Worm (Caenorhabditis elegans): ENCODE data around the gene F56A8.8.

Gene F56A8.8

DNA sequence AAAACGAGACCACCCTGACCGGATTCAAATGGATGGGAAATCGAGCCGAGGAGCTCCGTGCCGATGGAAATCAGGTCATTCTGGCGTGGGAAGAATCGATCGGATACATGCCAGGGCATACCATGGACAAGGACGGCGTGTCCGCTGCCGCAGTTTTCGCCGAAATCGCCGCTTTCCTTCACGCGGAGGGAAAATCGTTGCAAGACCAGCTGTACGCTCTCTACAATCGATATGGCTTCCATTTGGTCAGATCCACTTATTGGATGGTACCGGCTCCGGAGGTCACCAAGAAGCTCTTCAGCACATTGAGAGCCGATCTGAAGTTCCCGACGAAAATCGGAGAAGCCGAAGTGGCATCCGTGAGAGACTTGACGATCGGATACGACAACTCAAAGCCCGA, 16.5 kb downstream of the F56A8.8 start:
- TF ChIP-seq ceh-30 (tag; optimal IDR thresholded peaks at IDR 0.05), result no peak

DNA sequence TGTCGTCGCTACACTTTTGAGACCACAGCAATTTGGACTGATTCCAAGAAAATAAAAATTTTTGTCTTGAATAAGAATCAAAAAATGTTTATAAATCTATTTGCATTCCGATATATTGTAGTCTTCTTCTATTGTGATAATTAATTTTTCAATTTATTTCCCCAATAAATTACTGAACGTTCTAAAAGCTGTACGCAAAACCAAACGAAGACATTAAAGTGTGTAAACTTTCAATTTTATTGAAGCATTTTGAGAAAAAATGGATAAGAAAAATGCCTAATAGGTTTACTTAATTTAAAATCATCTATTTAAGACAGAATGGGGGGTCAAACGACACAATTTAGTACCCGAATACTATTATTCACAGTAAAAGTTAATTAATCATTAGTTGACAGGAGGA, 17.1 kb downstream of the F56A8.8 start:
- TF ChIP-seq pax-1 (tag; optimal IDR thresholded peaks at IDR 0.05) (no peak), unc-42 (tag; optimal IDR thresholded peaks at IDR 0.05) (no peak), ceh-9 (tag; optimal IDR thresholded peaks at IDR 0.05) (no peak), K09A11.1 (tag; optimal IDR thresholded peaks at IDR 0.05; ENCODE audit: insufficient read depth) (no peak), nfya-1 (tag; optimal IDR thresholded peaks at IDR 0.05) (no peak), sox-4 (tag; optimal IDR thresholded peaks at IDR 0.05) (no peak), fkh-6 (tag; optimal IDR thresholded peaks at IDR 0.05) (no peak), ceh-48 (tag; optimal IDR thresholded peaks at IDR 0.05) (no peak), T23F11.4 (GFP tag; optimal IDR thresholded peaks at IDR 0.05) (no peak), fkh-10 (GFP tag; optimal IDR thresholded peaks at IDR 0.05) (no peak), elt-2 (tag; optimal IDR thresholded peaks at IDR 0.05) (no peak), eyg-1 (tag; optimal IDR thresholded peaks at IDR 0.05) (no peak), fax-1 (tag; optimal IDR thresholded peaks at IDR 0.05) (no peak)

DNA sequence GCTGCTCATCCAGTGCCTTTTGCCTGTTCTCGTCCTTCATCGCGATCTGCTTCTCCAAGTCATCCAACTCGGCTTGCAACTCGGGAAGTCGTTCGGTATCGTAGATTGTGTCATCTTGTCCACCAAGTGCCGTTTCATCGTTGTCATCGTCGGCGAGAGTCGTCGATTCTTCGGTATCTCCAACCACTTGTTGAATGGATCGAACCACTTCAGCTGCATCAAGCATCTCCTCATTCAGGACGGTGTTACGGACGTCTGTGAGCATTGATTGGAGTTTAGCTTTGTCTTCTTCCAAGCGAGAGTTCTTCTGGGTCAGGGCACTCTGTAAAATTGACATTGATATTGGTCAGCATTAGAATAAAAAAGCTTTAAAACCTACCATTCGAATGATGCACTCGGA, 20.0 kb downstream of the F56A8.8 start:
- TF ChIP-seq fkh-10 (GFP tag; optimal IDR thresholded peaks at IDR 0.05), result no peak
- TF ChIP-seq ama-1 (optimal IDR thresholded peaks at IDR 0.05), result no peak
- no peak for TF ChIP-seq tbx-7 (tag; optimal IDR thresholded peaks at IDR 0.05)
- no peak for TF ChIP-seq ceh-14 (tag; optimal IDR thresholded peaks at IDR 0.05)
- no peak for TF ChIP-seq ceh-24 (tag; optimal IDR thresholded peaks at IDR 0.05)
- no peak for TF ChIP-seq ahr-1 (tag; optimal IDR thresholded peaks at IDR 0.05)
- TF ChIP-seq che-1 (tag; optimal IDR thresholded peaks at IDR 0.05), result no peak
- no peak for TF ChIP-seq pag-3 (tag; optimal IDR thresholded peaks at IDR 0.05; ENCODE audit: borderline replicate concordance)
- no peak for TF ChIP-seq mec-3 (tag; optimal IDR thresholded peaks at IDR 0.05; ENCODE audit: borderline replicate concordance)
- no peak for TF ChIP-seq ceh-18 (tag; optimal IDR thresholded peaks at IDR 0.05)
- TF ChIP-seq T23F11.4 (GFP tag; optimal IDR thresholded peaks at IDR 0.05), result no peak
- no peak for TF ChIP-seq elt-2 (tag; optimal IDR thresholded peaks at IDR 0.05)
- no peak for TF ChIP-seq Y22D7AL.16 (tag; optimal IDR thresholded peaks at IDR 0.05)
- TF ChIP-seq unc-42 (tag; optimal IDR thresholded peaks at IDR 0.05), result no peak
- no peak for TF ChIP-seq sox-4 (tag; optimal IDR thresholded peaks at IDR 0.05)
- no peak for TF ChIP-seq unc-55 (GFP tag; optimal IDR thresholded peaks at IDR 0.05)
- TF ChIP-seq nhr-11 (tag; optimal IDR thresholded peaks at IDR 0.05), result no peak
- no peak for TF ChIP-seq nfya-1 (tag; optimal IDR thresholded peaks at IDR 0.05)

DNA sequence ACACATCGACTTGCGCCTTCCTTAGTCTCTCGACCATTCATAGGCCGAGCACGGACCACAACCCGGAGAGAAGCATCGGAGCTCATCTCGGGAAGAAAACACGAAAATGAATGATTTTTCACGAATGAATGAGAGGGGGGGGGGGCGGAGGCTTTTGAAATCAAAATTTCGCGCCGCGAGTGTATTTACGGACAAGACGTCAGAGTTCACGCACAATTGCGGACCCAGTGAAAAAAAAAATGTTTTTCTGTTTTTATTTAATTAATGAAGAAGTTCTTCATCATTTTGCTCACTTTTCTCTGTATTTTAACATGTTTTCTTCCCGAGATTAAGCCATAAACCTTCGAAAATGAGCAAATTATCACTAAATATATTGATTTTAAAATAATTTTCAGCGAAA, 21.6 kb downstream of the F56A8.8 start, which contains the start of the genes klp-19 and slc-36.1:
TSS of gene klp-19 (minus strand) at position 153 of the 400 bp plus-strand sequence.
TSS of gene slc-36.1 (plus strand) at position 396 of the 400 bp plus-strand sequence.
- TF ChIP-seq unc-42 (tag; optimal IDR thresholded peaks at IDR 0.05), result peak; percentile 78
- TF ChIP-seq ceh-34 (tag; optimal IDR thresholded peaks at IDR 0.05), result peak; percentile 12
- TF ChIP-seq ceh-31 (tag; optimal IDR thresholded peaks at IDR 0.05), result peak; percentile 12
- TF ChIP-seq nfya-1 (tag; optimal IDR thresholded peaks at IDR 0.05), result peak; percentile 42
- TF ChIP-seq F13H6.1 (tag; optimal IDR thresholded peaks at IDR 0.05), result no peak
- no peak for TF ChIP-seq unc-86 (tag; optimal IDR thresholded peaks at IDR 0.05)

- TF ChIP-seq fkh-10 (GFP tag; optimal IDR thresholded peaks at IDR 0.05), result no peak
These were observed 25.0 kb downstream of the F56A8.8 start for ce11 chrIII:13310552-13310951.

DNA sequence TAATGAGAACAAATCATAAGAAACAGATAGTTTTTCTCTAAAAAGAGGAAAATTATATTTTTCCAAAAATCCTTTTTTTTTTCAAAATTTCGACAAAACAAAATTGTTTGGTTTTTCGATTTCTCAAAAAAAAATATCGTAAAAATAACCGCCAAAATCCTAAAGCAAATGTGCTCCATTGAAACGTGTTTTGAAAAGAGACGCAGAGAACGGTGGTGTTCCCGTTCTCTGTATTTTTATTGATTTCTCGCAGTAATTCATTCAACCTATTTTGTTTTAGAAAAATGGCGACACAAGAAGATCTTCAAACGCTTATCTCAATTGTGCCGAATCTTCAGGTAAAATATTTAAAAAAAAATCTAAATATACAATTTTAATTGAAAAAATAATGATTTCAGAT, 28.3 kb downstream of the F56A8.8 start, which contains the start of gene Y43F4B.10:
TSS of gene Y43F4B.10 (plus strand) at position 281 of the 400 bp plus-strand sequence.
- peak; percentile 77 for TF ChIP-seq ceh-48 (tag; optimal IDR thresholded peaks at IDR 0.05)
- TF ChIP-seq ceh-24 (tag; optimal IDR thresholded peaks at IDR 0.05), result no peak
- TF ChIP-seq syd-9 (tag; optimal IDR thresholded peaks at IDR 0.05), result no peak
- TF ChIP-seq che-1 (tag; optimal IDR thresholded peaks at IDR 0.05), result no peak
- no peak for TF ChIP-seq ceh-14 (tag; optimal IDR thresholded peaks at IDR 0.05)
- TF ChIP-seq unc-86 (tag; optimal IDR thresholded peaks at IDR 0.05), result no peak
- peak; percentile 40 for TF ChIP-seq pax-1 (tag; optimal IDR thresholded peaks at IDR 0.05)
- peak; percentile 10 for TF ChIP-seq nfya-1 (tag; optimal IDR thresholded peaks at IDR 0.05)
- no peak for TF ChIP-seq K02D7.2 (tag; optimal IDR thresholded peaks at IDR 0.05)

Measured in whole organism, late embryonic.